Worm (Caenorhabditis elegans): ENCODE data around the gene T25C12.3.

Gene T25C12.3

DNA sequence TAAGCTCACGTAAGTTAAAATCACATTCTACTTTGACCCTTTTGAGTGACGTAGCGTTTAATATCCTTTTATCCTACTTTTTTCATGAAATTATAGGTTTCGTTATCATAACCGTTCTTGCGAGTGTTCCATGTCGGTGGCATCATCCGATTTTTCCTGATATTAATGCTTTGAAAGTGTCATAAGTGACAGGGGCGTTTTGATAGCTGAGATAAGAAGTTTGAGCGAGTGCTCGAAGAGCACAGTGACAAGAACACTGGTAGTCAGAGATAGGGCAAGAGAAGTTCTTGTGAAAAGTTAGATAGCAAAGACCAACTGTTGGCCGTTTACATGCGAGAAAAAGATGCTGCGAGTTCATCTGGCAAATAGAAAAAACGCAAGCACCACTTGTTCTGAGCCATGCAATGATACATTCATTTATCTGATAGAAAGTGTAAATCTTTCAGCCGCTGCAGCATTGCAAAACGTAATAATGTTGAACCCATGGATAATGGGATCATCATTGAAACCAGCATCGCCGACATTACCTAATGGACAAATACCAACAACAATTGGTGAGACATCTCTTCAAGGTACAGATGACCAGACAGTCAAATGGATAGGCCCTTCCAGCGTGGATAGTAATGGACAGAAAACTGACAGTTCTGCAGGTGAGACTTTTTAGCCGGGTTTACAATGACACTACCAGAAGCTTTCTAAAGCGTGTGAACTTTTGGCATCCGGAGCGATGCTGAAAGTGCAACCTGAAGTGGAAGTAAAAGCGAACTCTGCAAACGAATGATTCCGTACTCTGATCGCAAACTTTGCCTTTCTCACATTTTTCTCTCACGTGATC, 18.6 kb downstream of the T25C12.3 start (continued):
- TF ChIP-seq aha-1 (tag; optimal IDR thresholded peaks at IDR 0.05) (no peak), ceh-88 (GFP tag; IDR thresholded peaks at IDR 0.05) (no peak), fkh-10 (GFP tag; optimal IDR thresholded peaks at IDR 0.05) (no peak), irx-1 (tag; optimal IDR thresholded peaks at IDR 0.05) (no peak), hpl-2 (GFP tag; optimal IDR thresholded peaks at IDR 0.05) (no peak), lin-15B (tag; optimal IDR thresholded peaks at IDR 0.05) (no peak), tlp-1 (tag; optimal IDR thresholded peaks at IDR 0.05) (no peak), zag-1 (tag; optimal IDR thresholded peaks at IDR 0.05) (no peak), elt-2 (tag; optimal IDR thresholded peaks at IDR 0.05) (peak; percentile 22), fos-1 (tag; optimal IDR thresholded peaks at IDR 0.05) (no peak), lsy-2 (tag; optimal IDR thresholded peaks at IDR 0.05) (no peak), ceh-90 (tag; optimal IDR thresholded peaks at IDR 0.05) (no peak), nhr-84 (tag; optimal IDR thresholded peaks at IDR 0.05) (no peak), tbx-2 (tag; optimal IDR thresholded peaks at IDR 0.05) (no peak), efl-3 (GFP tag; optimal IDR thresholded peaks at IDR 0.05) (no peak), ets-5 (GFP tag; IDR thresholded peaks at IDR 0.05) (no peak), unc-98 (GFP tag; IDR thresholded peaks at IDR 0.05) (no peak), dpl-1 (GFP tag; optimal IDR thresholded peaks at IDR 0.05) (no peak), snu-23 (GFP tag; optimal IDR thresholded peaks at IDR 0.05) (no peak), mdl-1 (tag; optimal IDR thresholded peaks at IDR 0.05) (no peak), fkh-4 (tag; optimal IDR thresholded peaks at IDR 0.05; ENCODE audit: borderline replicate concordance) (no peak), nhr-11 (tag; optimal IDR thresholded peaks at IDR 0.05) (no peak), nhr-19 (GFP tag; conservative IDR thresholded peaks at IDR 0.05) (0 out of 2 replicates have a peak, but pooled peaks have one; percentile 27), xbp-1 (tag; optimal IDR thresholded peaks at IDR 0.05) (no peak), lin-39 (tag; optimal IDR thresholded peaks at IDR 0.05) (no peak), rnt-1 (tag; optimal IDR thresholded peaks at IDR 0.05) (peak; percentile 44), ama-1 (optimal IDR thresholded peaks at IDR 0.05) (no peak), mep-1 (tag; optimal IDR thresholded peaks at IDR 0.05) (no peak), hlh-17 (GFP tag; optimal IDR thresholded peaks at IDR 0.05; ENCODE audit: borderline replicate concordance) (no peak), efl-1 (optimal IDR thresholded peaks at IDR 0.05) (no peak), efl-1 (GFP tag; optimal IDR thresholded peaks at IDR 0.05 in 1 of 2) (peak in 1 of 2 experiments; percentile 15), nhr-28 (tag; optimal IDR thresholded peaks at IDR 0.05) (no peak), lin-14 (GFP tag; optimal IDR thresholded peaks at IDR 0.05) (peak; percentile 73)

DNA sequence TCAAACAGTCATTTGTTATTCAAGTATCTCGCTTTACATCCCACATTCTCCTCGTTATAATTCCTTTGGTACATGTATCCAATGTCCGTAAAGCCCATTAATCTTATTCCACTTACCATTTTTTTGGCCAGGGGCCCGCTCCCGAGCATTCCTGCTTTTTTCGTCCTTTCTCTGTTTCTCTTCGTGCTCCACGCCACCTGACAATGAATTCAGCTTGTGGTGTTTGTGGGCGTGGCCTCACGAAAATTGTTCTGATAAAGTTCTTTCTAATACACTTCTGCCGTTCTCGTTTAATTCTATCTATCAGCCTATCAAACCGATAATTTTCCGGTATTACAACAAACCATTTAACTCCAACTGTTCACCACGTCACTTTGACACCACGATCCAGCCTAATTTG, 19.8 kb downstream of the T25C12.3 start:
- no peak for TF ChIP-seq rnt-1 (tag; optimal IDR thresholded peaks at IDR 0.05)
- TF ChIP-seq fos-1 (tag; optimal IDR thresholded peaks at IDR 0.05): no peak
- TF ChIP-seq dsc-1 (tag; optimal IDR thresholded peaks at IDR 0.05): no peak
- no peak for TF ChIP-seq mdl-1 (tag; optimal IDR thresholded peaks at IDR 0.05)
- TF ChIP-seq ztf-11 (tag; optimal IDR thresholded peaks at IDR 0.05): no peak
- no peak for TF ChIP-seq C04F5.9 (tag; optimal IDR thresholded peaks at IDR 0.05)
- TF ChIP-seq sox-4 (tag; optimal IDR thresholded peaks at IDR 0.05): no peak
- TF ChIP-seq fkh-4 (tag; optimal IDR thresholded peaks at IDR 0.05; ENCODE audit: borderline replicate concordance): no peak
- TF ChIP-seq ceh-88 (GFP tag; IDR thresholded peaks at IDR 0.05): no peak
- TF ChIP-seq nhr-85 (tag): no peak
- no peak for TF ChIP-seq C34B4.2 (tag; optimal IDR thresholded peaks at IDR 0.05)
- no peak for TF ChIP-seq pqm-1 (tag; optimal IDR thresholded peaks at IDR 0.05)
- TF ChIP-seq lin-15B (tag; optimal IDR thresholded peaks at IDR 0.05): no peak
- TF ChIP-seq nhr-12 (tag; optimal IDR thresholded peaks at IDR 0.05): no peak
- TF ChIP-seq sup-37 (GFP tag; optimal IDR thresholded peaks at IDR 0.05): no peak
- no peak for TF ChIP-seq mep-1 (tag; optimal IDR thresholded peaks at IDR 0.05)
- TF ChIP-seq lin-39 (tag; optimal IDR thresholded peaks at IDR 0.05): no peak
